Fruit fly (Drosophila melanogaster) whole organism, embryonic: Measurements from ENCODE around the gene CheA75a.

ENCODE experiments used
- ATbp ChIP-seq: fragments of 200-800 bp; sonication (Bioruptor generic); optimal IDR thresholded peaks from 2 replicates; lab custom pipeline; 2017; ENCODE audit warnings: missing biosample characterization, mild to moderate bottlenecking, missing genetic modification characterization, missing genetic modification reagents
- Antp ChIP-seq: fragments of 200-800 bp; sonication (Bioruptor generic); optimal IDR thresholded peaks from 3 replicates; lab custom pipeline; 2016; ENCODE audit warnings: missing biosample characterization, missing genetic modification characterization
- CG10209 ChIP-seq: fragments of 200-800 bp; sonication (Bioruptor generic); optimal IDR thresholded peaks from 3 replicates; lab custom pipeline; 2017; ENCODE audit warnings: missing biosample characterization, mild to moderate bottlenecking, missing genetic modification characterization, missing genetic modification reagents
- CG10565 ChIP-seq: fragments of 200-800 bp; sonication (Bioruptor generic); optimal IDR thresholded peaks from 3 replicates; lab custom pipeline; 2016; ENCODE audit warnings: missing biosample characterization, mild to moderate bottlenecking, missing genetic modification characterization
- CG10979 ChIP-seq: fragments of 200-800 bp; sonication (Bioruptor generic); optimal IDR thresholded peaks from 2 replicates; lab custom pipeline; 2018; ENCODE audit warnings: missing biosample characterization, mild to moderate bottlenecking, missing genetic modification characterization, moderate library complexity
- CG11723 ChIP-seq: fragments of 200-800 bp; sonication (Bioruptor generic); optimal IDR thresholded peaks from 2 replicates; lab custom pipeline; 2017; ENCODE audit warnings: missing biosample characterization, mild to moderate bottlenecking, missing genetic modification characterization
- CG12219 ChIP-seq: fragments of 200-800 bp; sonication (Bioruptor generic); optimal IDR thresholded peaks from 3 replicates; lab custom pipeline; 2018; ENCODE audit warnings: missing biosample characterization, mild to moderate bottlenecking, missing genetic modification characterization
- CG1233 ChIP-seq: fragments of 200-800 bp; sonication (Bioruptor generic); optimal IDR thresholded peaks from 4 replicates; lab custom pipeline; 2018; ENCODE audit warnings: missing biosample characterization, mild to moderate bottlenecking, missing genetic modification characterization
- CG12391 ChIP-seq: fragments of 200-800 bp; sonication (Bioruptor generic); optimal IDR thresholded peaks from 3 replicates; lab custom pipeline; 2018; ENCODE audit warnings: missing biosample characterization, mild to moderate bottlenecking, missing genetic modification characterization, moderate library complexity
- CG12659 ChIP-seq: fragments of 200-800 bp; sonication (Bioruptor generic); optimal IDR thresholded peaks from 3 replicates; lab custom pipeline; 2017; ENCODE audit warnings: mild to moderate bottlenecking, missing biosample characterization, missing genetic modification reagents, missing genetic modification characterization
- CG13775 ChIP-seq: fragments of 200-800 bp; sonication (Bioruptor generic); optimal IDR thresholded peaks from 3 replicates; lab custom pipeline; 2017; ENCODE audit warnings: missing biosample characterization, mild to moderate bottlenecking, missing genetic modification characterization
- CG14710 ChIP-seq: fragments of 200-800 bp; sonication (Bioruptor generic); optimal IDR thresholded peaks from 3 replicates; lab custom pipeline; 2019; ENCODE audit warnings: missing biosample characterization, mild to moderate bottlenecking, missing genetic modification characterization, moderate library complexity
- CG17186 ChIP-seq: fragments of 200-800 bp; sonication (Bioruptor generic); optimal IDR thresholded peaks from 3 replicates; lab custom pipeline; 2017; ENCODE audit warnings: missing biosample characterization, missing genetic modification reagents, missing genetic modification characterization
- CG3065 ChIP-seq: fragments of 200-800 bp; sonication (Bioruptor generic); optimal IDR thresholded peaks from 2 replicates; lab custom pipeline; 2016; ENCODE audit warnings: missing biosample characterization, missing genetic modification characterization
- CG4282 ChIP-seq: fragments of 200-800 bp; sonication (Bioruptor generic); optimal IDR thresholded peaks from 2 replicates; lab custom pipeline; 2016; ENCODE audit warnings: missing biosample characterization, missing genetic modification characterization
- CG43689 ChIP-seq: fragments of 200-800 bp; sonication (Bioruptor generic); IDR thresholded peaks from 2 replicates; pipeline ENCODE4 v1.3.6; 2022; ENCODE audit warnings: missing biosample characterization, missing genetic modification characterization
- CG4707 ChIP-seq: fragments of 200-800 bp; sonication (Bioruptor generic); optimal IDR thresholded peaks from 2 replicates; lab custom pipeline; 2018; ENCODE audit warnings: missing biosample characterization, mild to moderate bottlenecking, missing genetic modification characterization, moderate library complexity
- CG6791 ChIP-seq: fragments of 200-800 bp; sonication (Bioruptor generic); IDR thresholded peaks from 3 replicates; pipeline ENCODE4 v1.3.6; 2022; ENCODE audit warnings: missing biosample characterization, missing genetic modification characterization; ENCODE audit not compliant: partially characterized antibody
- CG6813 ChIP-seq: fragments of 200-800 bp; sonication (Bioruptor generic); optimal IDR thresholded peaks from 2 replicates; lab custom pipeline; 2017; ENCODE audit warnings: missing biosample characterization, missing genetic modification characterization, mild to moderate bottlenecking, moderate library complexity, missing genetic modification reagents
- CG7271 ChIP-seq: fragments of 200-800 bp; sonication (Bioruptor generic); optimal IDR thresholded peaks from 2 replicates; lab custom pipeline; 2018; ENCODE audit warnings: missing biosample characterization, mild to moderate bottlenecking, missing genetic modification characterization, moderate library complexity
- CG7556 ChIP-seq: fragments of 200-800 bp; sonication (Bioruptor generic); optimal IDR thresholded peaks from 2 replicates; lab custom pipeline; 2017; ENCODE audit warnings: missing biosample characterization, mild to moderate bottlenecking, missing genetic modification characterization
- CG7928 ChIP-seq: fragments of 200-800 bp; sonication (Bioruptor generic); optimal IDR thresholded peaks from 2 replicates; lab custom pipeline; 2017; ENCODE audit warnings: missing biosample characterization, mild to moderate bottlenecking, missing genetic modification characterization
- CoRest ChIP-seq: fragments of 200-800 bp; sonication (Bioruptor generic); optimal IDR thresholded peaks from 3 replicates; lab custom pipeline; 2018; ENCODE audit warnings: missing biosample characterization, mild to moderate bottlenecking, missing genetic modification characterization, moderate library complexity
- Doc3 ChIP-seq: fragments of 200-800 bp; sonication (Bioruptor generic); IDR thresholded peaks from 3 replicates; pipeline ENCODE4 v1.3.6; 2022; ENCODE audit warnings: missing biosample characterization, missing genetic modification characterization; ENCODE audit not compliant: partially characterized antibody
- Dp ChIP-seq: fragments of 200-800 bp; sonication (Bioruptor generic); optimal IDR thresholded peaks from 2 replicates; lab custom pipeline; 2018; ENCODE audit warnings: missing biosample characterization, mild to moderate bottlenecking, missing genetic modification characterization, moderate library complexity
- ERR ChIP-seq: fragments of 200-800 bp; sonication (Bioruptor generic); optimal IDR thresholded peaks from 2 replicates; lab custom pipeline; 2016; ENCODE audit warnings: missing biosample characterization, missing genetic modification characterization
- Ets65A ChIP-seq: fragments of 200-800 bp; sonication (Bioruptor generic); peaks from one replicate; lab custom pipeline; 2016; ENCODE audit warnings: missing biosample characterization, missing genetic modification characterization
- Gsc ChIP-seq: fragments of 200-800 bp; sonication (Bioruptor generic); IDR thresholded peaks from 2 replicates; pipeline ENCODE4 v1.3.6; 2022; ENCODE audit warnings: missing biosample characterization, missing genetic modification characterization
- HLHmδ ChIP-seq: fragments of 200-800 bp; sonication (Bioruptor generic); optimal IDR thresholded peaks from 2 replicates; lab custom pipeline; 2018; ENCODE audit warnings: missing biosample characterization, mild to moderate bottlenecking, missing genetic modification characterization, moderate library complexity
- Kr ChIP-seq: fragments of 200-800 bp; sonication (Bioruptor generic); optimal IDR thresholded peaks from 2 replicates; lab custom pipeline; 2017; ENCODE audit warnings: missing biosample characterization, mild to moderate bottlenecking, missing genetic modification characterization
- Lhr ChIP-seq: fragments of 200-800 bp; sonication (Bioruptor generic); optimal IDR thresholded peaks from 3 replicates; lab custom pipeline; 2017; ENCODE audit warnings: mild to moderate bottlenecking, missing biosample characterization, missing genetic modification reagents, missing genetic modification characterization
- Lim3 ChIP-seq: fragments of 200-800 bp; sonication (Bioruptor generic); IDR thresholded peaks from 2 replicates; pipeline ENCODE4 v1.3.6; 2022; ENCODE audit warnings: missing biosample characterization, missing genetic modification characterization
- Mrtf ChIP-seq: fragments of 200-800 bp; sonication (Bioruptor generic); IDR thresholded peaks from 3 replicates; pipeline ENCODE4 v1.3.6; 2022; ENCODE audit warnings: missing biosample characterization, missing genetic modification characterization
- Oaz ChIP-seq: fragments of 200-800 bp; sonication (Bioruptor generic); IDR thresholded peaks from 2 replicates; pipeline ENCODE4 v1.3.6; 2022; ENCODE audit warnings: missing biosample characterization, missing genetic modification characterization
- Ssrp ChIP-seq: fragments of 200-800 bp; sonication (Bioruptor generic); optimal IDR thresholded peaks from 2 replicates; lab custom pipeline; 2018; ENCODE audit warnings: missing biosample characterization, mild to moderate bottlenecking, missing genetic modification characterization, moderate library complexity
- bcd ChIP-seq: fragments of 200-800 bp; sonication (Bioruptor generic); optimal IDR thresholded peaks from 2 replicates; lab custom pipeline; 2017; ENCODE audit warnings: missing biosample characterization, mild to moderate bottlenecking, missing genetic modification characterization
- crc ChIP-seq: fragments of 200-800 bp; sonication (Bioruptor generic); optimal IDR thresholded peaks from 2 replicates; lab custom pipeline; 2016; ENCODE audit warnings: missing biosample characterization, missing genetic modification characterization
- cwo ChIP-seq: fragments of 200-800 bp; sonication (Bioruptor generic); optimal IDR thresholded peaks from 3 replicates; lab custom pipeline; 2017; ENCODE audit warnings: missing biosample characterization, missing genetic modification characterization, mild to moderate bottlenecking, moderate library complexity, missing genetic modification reagents
- da ChIP-seq: fragments of 200-800 bp; sonication (Bioruptor generic); optimal IDR thresholded peaks from 2 replicates; lab custom pipeline; 2016; ENCODE audit warnings: missing biosample characterization, missing genetic modification characterization
- dm ChIP-seq: fragments of 200-800 bp; sonication (Bioruptor generic); optimal IDR thresholded peaks from 3 replicates; lab custom pipeline; 2016; ENCODE audit warnings: missing biosample characterization, missing genetic modification characterization
- fd102C ChIP-seq: fragments of 200-800 bp; sonication (Bioruptor generic); optimal IDR thresholded peaks from 2 replicates; lab custom pipeline; 2018; ENCODE audit warnings: missing biosample characterization, mild to moderate bottlenecking, missing genetic modification characterization, moderate library complexity
- ham ChIP-seq: fragments of 200-800 bp; sonication (Bioruptor generic); IDR thresholded peaks from 2 replicates; pipeline ENCODE4 v1.3.6; 2022; ENCODE audit warnings: missing biosample characterization, missing genetic modification characterization
- hbn ChIP-seq: fragments of 200-800 bp; sonication (Bioruptor generic); IDR thresholded peaks from 2 replicates; pipeline ENCODE4 v1.3.6; 2022; ENCODE audit warnings: missing biosample characterization, missing genetic modification characterization; ENCODE audit not compliant: partially characterized antibody
- her ChIP-seq: fragments of 200-800 bp; sonication (Bioruptor generic); optimal IDR thresholded peaks from 2 replicates; lab custom pipeline; 2016; ENCODE audit warnings: missing biosample characterization, missing genetic modification characterization
- lov ChIP-seq, 2 experiments: fragments of 200-800 bp in 1 of 2; fragments of >200 bp in 1 of 2; sonication (Bioruptor generic) in 1 of 2; IDR thresholded peaks in 1 of 2; optimal IDR thresholded peaks in 1 of 2; 2 replicates in 1 of 2; 3 replicates in 1 of 2; pipeline versions ENCODE4 v1.3.6 to Lab custom; 2017 to 2022; ENCODE audit warnings: missing biosample characterization in 1 of 2, missing genetic modification characterization in 1 of 2
- pfk ChIP-seq: fragments of 200-800 bp; sonication (Bioruptor generic); optimal IDR thresholded peaks from 2 replicates; lab custom pipeline; 2018; ENCODE audit warnings: missing biosample characterization, mild to moderate bottlenecking, missing genetic modification characterization, moderate library complexity
- pzg ChIP-seq: fragments of 200-800 bp; sonication (Bioruptor generic); optimal IDR thresholded peaks from 3 replicates; lab custom pipeline; 2018; ENCODE audit warnings: missing biosample characterization, mild to moderate bottlenecking, missing genetic modification characterization, moderate library complexity
- wor ChIP-seq: fragments of 200-800 bp; sonication (Bioruptor generic); IDR thresholded peaks from 2 replicates; pipeline ENCODE4 v1.3.6; 2022; ENCODE audit warnings: missing biosample characterization, missing genetic modification characterization
- zf30C ChIP-seq: fragments of 200-800 bp; sonication (Bioruptor generic); optimal IDR thresholded peaks from 3 replicates; lab custom pipeline; 2018; ENCODE audit warnings: missing biosample characterization, mild to moderate bottlenecking, missing genetic modification characterization

The CheA75a gene

DNA sequence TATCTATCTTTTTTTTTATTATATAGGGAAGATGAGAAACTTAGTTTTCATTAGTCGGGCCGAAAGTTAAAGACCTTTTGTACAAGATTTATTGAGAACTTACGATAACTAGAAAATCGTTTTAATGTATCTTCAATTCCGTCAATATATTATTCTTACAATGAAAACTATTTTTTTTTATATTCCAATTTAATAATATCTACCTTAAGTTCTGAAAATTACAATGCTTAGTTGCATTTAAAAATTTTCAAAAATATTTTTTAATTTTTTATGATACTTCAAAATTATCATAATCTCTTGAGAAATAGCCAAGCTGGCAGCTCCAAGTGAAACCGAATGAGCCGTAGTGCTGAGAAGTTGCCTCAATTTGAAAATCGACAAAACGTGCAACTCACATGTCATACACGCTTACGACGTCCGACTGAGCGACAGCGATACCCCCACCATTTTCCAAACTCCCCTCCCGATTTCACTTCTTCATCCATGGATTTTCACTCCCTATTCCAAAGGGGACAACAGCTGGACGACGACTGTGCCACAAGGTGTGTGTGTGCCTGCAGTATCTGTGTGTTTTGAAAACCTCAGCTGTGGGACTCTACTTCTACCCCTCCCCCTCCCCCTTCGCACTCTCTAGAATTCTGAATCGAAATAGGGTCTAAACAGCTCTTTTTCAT lies 22.8 kb upstream of the CheA75a start (continued):
- TF ChIP-seq Lim3 (GFP tag; lab: Robert Waterston, UW) (no peak), CG7928 (GFP tag; lab: Kevin White, UChicago) (no peak), CG12219 (GFP tag; lab: Kevin White, UChicago) (no peak), CG43689 (GFP tag; lab: Robert Waterston, UW) (no peak), Lhr (no peak), Oaz (no peak), wor (GFP tag; lab: Robert Waterston, UW) (no peak), CG4282 (GFP tag; lab: Kevin White, UChicago) (no peak), CG6791 (GFP tag; lab: Robert Waterston, UW) (peak; percentile 55; the same call in 1 of the 3 replicates), CG12391 (tag; lab: Kevin White, UChicago) (peak; percentile 59), cwo (GFP tag; lab: Kevin White, UChicago) (peak; percentile 28), zf30C (GFP tag; lab: Kevin White, UChicago) (no peak), hbn (GFP tag; lab: Robert Waterston, UW) (no peak), CG17186 (GFP tag; lab: Kevin White, UChicago) (no peak), CG7271 (tag; lab: Kevin White, UChicago) (no peak), CG12659 (GFP tag; lab: Kevin White, UChicago) (no peak), ham (GFP tag; lab: Robert Waterston, UW) (no peak), Doc3 (GFP tag; lab: Robert Waterston, UW) (no peak), CG10565 (no peak), CG11723 (GFP tag; lab: Kevin White, UChicago) (no peak), Kr (peak; percentile 73), CG10209 (peak; percentile 10), pfk (GFP tag; lab: Kevin White, UChicago) (no peak), CG10979 (tag; lab: Kevin White, UChicago) (peak; percentile 23), fd102C (GFP tag; lab: Kevin White, UChicago) (no peak), Ssrp (tag; lab: Kevin White, UChicago) (peak; percentile 22), CoRest (tag; lab: Kevin White, UChicago) (no peak), ERR (GFP tag; lab: Kevin White, UChicago) (no peak), ATbp (GFP tag; lab: Kevin White, UChicago) (no peak), CG7556 (GFP tag; lab: Kevin White, UChicago) (peak; percentile 4), pzg (no peak), CG13775 (GFP tag; lab: Kevin White, UChicago) (no peak), CG6813 (GFP tag; lab: Kevin White, UChicago) (no peak), Mrtf (GFP tag; lab: Robert Waterston, UW) (no peak), Ets65A (no peak), bcd (GFP tag; lab: Kevin White, UChicago) (no peak), CG4707 (GFP tag; lab: Kevin White, UChicago) (no peak), dm (GFP tag; lab: Kevin White, UChicago) (no peak), Gsc (GFP tag; lab: Robert Waterston, UW) (no peak), lov (optimal IDR thresholded peaks at IDR 0.05; lab: Kevin White, UChicago) (no peak), lov (GFP tag; IDR thresholded peaks at IDR 0.05; lab: Robert Waterston, UW) (0 out of 3 replicates have a peak, but pooled peaks have one; percentile 28), crc (GFP tag; lab: Kevin White, UChicago) (no peak), HLHmδ (GFP tag; lab: Kevin White, UChicago) (peak; percentile 19), her (GFP tag; lab: Kevin White, UChicago) (no peak), CG14710 (tag; lab: Kevin White, UChicago) (peak; percentile 26), CG1233 (GFP tag; lab: Kevin White, UChicago) (no peak), CG3065 (no peak), Dp (GFP tag; lab: Kevin White, UChicago) (no peak), Antp (GFP tag; lab: Kevin White, UChicago) (no peak), da (GFP tag; lab: Kevin White, UChicago) (no peak)
